Worm (Caenorhabditis elegans): ENCODE data around the gene M04C3.5.

The M04C3.5 gene

DNA sequence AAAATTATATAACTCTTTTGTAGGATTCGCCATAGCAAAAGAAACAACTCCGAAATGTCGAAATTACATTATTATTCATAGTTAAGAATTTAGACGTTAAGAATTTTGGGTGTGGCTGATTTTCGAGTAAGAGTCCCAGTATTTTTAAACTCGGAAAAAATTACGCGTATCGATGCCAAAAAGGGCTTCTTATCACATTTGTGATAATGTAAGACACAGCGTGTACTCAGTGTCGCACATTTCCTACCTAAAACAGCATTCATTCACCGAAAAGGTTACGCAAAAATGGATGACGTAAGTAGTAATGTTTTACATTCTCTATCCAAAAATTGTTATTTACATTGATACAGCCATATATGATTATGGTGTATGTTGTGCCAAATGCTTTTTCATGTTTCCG is at the start of gene M04C3.5:
TSS of gene M04C3.5 (plus strand) at position 190 of the 400 bp plus-strand sequence.
- no peak for TF ChIP-seq tab-1 (GFP tag; IDR thresholded peaks at IDR 0.05)
- TF ChIP-seq ztf-23 (GFP tag; IDR thresholded peaks at IDR 0.05) = no peak
- no peak for TF ChIP-seq klf-2 (GFP tag; conservative IDR thresholded peaks at IDR 0.05)
- no peak for TF ChIP-seq ztf-29 (GFP tag; IDR thresholded peaks at IDR 0.05)
- no peak for TF ChIP-seq med-1 (GFP tag; optimal IDR thresholded peaks at IDR 0.05; ENCODE audit: insufficient read depth)
- TF ChIP-seq cog-1 (tag; optimal IDR thresholded peaks at IDR 0.05) = no peak
- TF ChIP-seq ref-1 (GFP tag; conservative IDR thresholded peaks at IDR 0.05) = no peak
- no peak for TF ChIP-seq flt-1 (GFP tag; IDR thresholded peaks at IDR 0.05)
- TF ChIP-seq T22C8.4 (GFP tag; IDR thresholded peaks at IDR 0.05) = no peak

- no peak for TF ChIP-seq ref-1 (GFP tag; conservative IDR thresholded peaks at IDR 0.05)
- TF ChIP-seq tab-1 (GFP tag; IDR thresholded peaks at IDR 0.05) = no peak
- TF ChIP-seq ztf-23 (GFP tag; IDR thresholded peaks at IDR 0.05) = no peak
- TF ChIP-seq cog-1 (tag; optimal IDR thresholded peaks at IDR 0.05) = no peak
- TF ChIP-seq med-1 (GFP tag; optimal IDR thresholded peaks at IDR 0.05; ENCODE audit: insufficient read depth) = no peak
- TF ChIP-seq flt-1 (GFP tag; IDR thresholded peaks at IDR 0.05) = no peak
- no peak for TF ChIP-seq T22C8.4 (GFP tag; IDR thresholded peaks at IDR 0.05)
- TF ChIP-seq klf-2 (GFP tag; conservative IDR thresholded peaks at IDR 0.05) = no peak
- no peak for TF ChIP-seq ztf-29 (GFP tag; IDR thresholded peaks at IDR 0.05)
Measured at ce11 chrV:19400619-19401018, 48.9 kb upstream of the M04C3.5 start, which contains the start of gene srw-86. Gene srw-86, minus strand, starts transcription at chrV:19400719.

ce11 chrV:19401429-19401828 is 48.1 kb upstream of the M04C3.5 start:
- TF ChIP-seq tab-1 (GFP tag; IDR thresholded peaks at IDR 0.05) = no peak
- no peak for TF ChIP-seq ztf-23 (GFP tag; IDR thresholded peaks at IDR 0.05)
- TF ChIP-seq flt-1 (GFP tag; IDR thresholded peaks at IDR 0.05) = no peak
- TF ChIP-seq ztf-29 (GFP tag; IDR thresholded peaks at IDR 0.05) = no peak

DNA sequence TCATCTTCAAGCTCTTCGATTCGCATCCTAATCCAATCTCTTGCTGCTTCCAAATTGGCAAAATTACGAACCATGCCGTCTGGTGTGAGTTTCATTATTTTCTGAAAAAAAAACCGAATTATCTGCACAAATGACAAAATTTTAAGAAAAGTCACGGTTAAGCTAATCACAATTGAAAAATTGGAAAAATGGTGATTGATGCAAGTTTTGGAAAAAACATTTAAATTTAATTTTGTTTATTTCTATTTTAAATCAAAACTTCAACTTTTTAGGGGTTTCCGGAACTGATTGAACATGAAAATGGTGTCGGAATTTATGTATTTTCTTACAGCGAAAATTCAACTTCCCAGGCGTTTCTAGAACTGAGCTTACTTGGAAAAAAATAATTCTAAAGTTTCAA is 46.7 kb upstream of the M04C3.5 start, which contains the start of gene C25F9.12:
TSS of gene C25F9.12 (minus strand) at position 101 of the 400 bp plus-strand sequence.
- no peak for TF ChIP-seq flt-1 (GFP tag; IDR thresholded peaks at IDR 0.05)

DNA sequence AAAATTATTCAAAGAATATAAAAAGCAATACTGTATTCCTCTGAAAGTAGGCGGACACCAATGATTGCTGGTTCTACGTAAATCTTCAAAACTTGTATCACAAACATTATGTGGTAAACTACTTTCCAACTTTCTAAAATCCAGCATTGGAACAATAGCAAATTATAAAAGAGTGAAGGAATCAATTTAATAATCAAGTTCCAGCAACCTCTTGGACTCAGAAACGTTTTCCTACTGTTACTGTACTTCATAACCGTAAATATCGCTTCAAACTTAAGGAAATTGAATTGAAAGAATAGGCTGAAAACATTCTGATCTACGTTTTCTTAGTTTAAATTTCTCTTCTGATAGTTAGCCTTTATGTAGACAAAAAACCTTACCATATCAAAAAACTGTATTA is 45.9 kb upstream of the M04C3.5 start:
- no peak for TF ChIP-seq T22C8.4 (GFP tag; IDR thresholded peaks at IDR 0.05)
- no peak for TF ChIP-seq med-1 (GFP tag; optimal IDR thresholded peaks at IDR 0.05; ENCODE audit: insufficient read depth)
- TF ChIP-seq ztf-23 (GFP tag; IDR thresholded peaks at IDR 0.05) = no peak
- no peak for TF ChIP-seq flt-1 (GFP tag; IDR thresholded peaks at IDR 0.05)
- no peak for TF ChIP-seq cog-1 (tag; optimal IDR thresholded peaks at IDR 0.05)
- TF ChIP-seq ztf-29 (GFP tag; IDR thresholded peaks at IDR 0.05) = no peak
- no peak for TF ChIP-seq ref-1 (GFP tag; conservative IDR thresholded peaks at IDR 0.05)
- TF ChIP-seq klf-2 (GFP tag; conservative IDR thresholded peaks at IDR 0.05) = no peak
- TF ChIP-seq tab-1 (GFP tag; IDR thresholded peaks at IDR 0.05) = no peak

DNA sequence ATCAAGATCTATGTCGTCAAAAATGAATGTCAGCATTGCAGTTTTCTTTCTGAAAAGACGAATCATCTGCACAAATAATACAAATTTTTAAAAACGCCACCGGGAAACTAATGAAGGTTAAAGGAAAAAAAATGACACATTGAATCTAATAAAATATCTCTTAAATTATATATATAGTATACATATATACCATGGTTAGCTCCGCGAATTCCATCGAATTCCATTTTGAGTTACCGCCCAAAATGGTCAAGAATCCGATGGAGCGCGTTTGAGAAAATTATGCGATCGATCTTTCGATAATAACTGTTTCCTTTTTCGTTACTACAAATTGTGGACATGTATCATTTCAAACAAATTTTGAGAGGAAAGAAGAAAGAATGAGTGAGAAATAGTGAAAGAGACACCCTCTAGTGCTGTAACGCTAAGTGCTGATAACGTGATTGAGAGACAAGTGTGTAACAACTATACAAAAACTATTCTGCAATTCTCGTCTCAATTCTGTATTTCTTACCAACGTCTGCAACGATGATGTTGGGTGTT is 44.2 kb upstream of the M04C3.5 start, which contains the start of the genes C25F9.6 and C25F9.10:
TSS of gene C25F9.6 (minus strand) at position 51 of the 540 bp plus-strand sequence.
TSS of gene C25F9.10 (plus strand) at position 454 of the 540 bp plus-strand sequence.
- TF ChIP-seq med-1 (GFP tag; optimal IDR thresholded peaks at IDR 0.05; ENCODE audit: insufficient read depth) = no peak
- no peak for TF ChIP-seq tab-1 (GFP tag; IDR thresholded peaks at IDR 0.05)
- no peak for TF ChIP-seq ztf-23 (GFP tag; IDR thresholded peaks at IDR 0.05)
- no peak for TF ChIP-seq flt-1 (GFP tag; IDR thresholded peaks at IDR 0.05)
- no peak for TF ChIP-seq T22C8.4 (GFP tag; IDR thresholded peaks at IDR 0.05)
- TF ChIP-seq klf-2 (GFP tag; conservative IDR thresholded peaks at IDR 0.05) = no peak
- no peak for TF ChIP-seq cog-1 (tag; optimal IDR thresholded peaks at IDR 0.05)
- no peak for TF ChIP-seq ref-1 (GFP tag; conservative IDR thresholded peaks at IDR 0.05)
- no peak for TF ChIP-seq ztf-29 (GFP tag; IDR thresholded peaks at IDR 0.05)

- TF ChIP-seq ref-1 (GFP tag; conservative IDR thresholded peaks at IDR 0.05) = no peak
- no peak for TF ChIP-seq ztf-29 (GFP tag; IDR thresholded peaks at IDR 0.05)
- TF ChIP-seq flt-1 (GFP tag; IDR thresholded peaks at IDR 0.05) = no peak
- no peak for TF ChIP-seq med-1 (GFP tag; optimal IDR thresholded peaks at IDR 0.05; ENCODE audit: insufficient read depth)
- TF ChIP-seq klf-2 (GFP tag; conservative IDR thresholded peaks at IDR 0.05) = no peak
- TF ChIP-seq T22C8.4 (GFP tag; IDR thresholded peaks at IDR 0.05) = no peak
- no peak for TF ChIP-seq ztf-23 (GFP tag; IDR thresholded peaks at IDR 0.05)
- TF ChIP-seq tab-1 (GFP tag; IDR thresholded peaks at IDR 0.05) = no peak
- TF ChIP-seq cog-1 (tag; optimal IDR thresholded peaks at IDR 0.05) = no peak
Measured at ce11 chrV:19410663-19411062, 38.9 kb upstream of the M04C3.5 start, which contains the start of gene C25F9.5. Gene C25F9.5, minus strand, starts transcription at chrV:19410857.

- TF ChIP-seq cog-1 (tag; optimal IDR thresholded peaks at IDR 0.05) = no peak
- no peak for TF ChIP-seq med-1 (GFP tag; optimal IDR thresholded peaks at IDR 0.05; ENCODE audit: insufficient read depth)
- TF ChIP-seq klf-2 (GFP tag; conservative IDR thresholded peaks at IDR 0.05) = no peak
- TF ChIP-seq ztf-23 (GFP tag; IDR thresholded peaks at IDR 0.05) = no peak
- no peak for TF ChIP-seq ref-1 (GFP tag; conservative IDR thresholded peaks at IDR 0.05)
- TF ChIP-seq ztf-29 (GFP tag; IDR thresholded peaks at IDR 0.05) = no peak
- TF ChIP-seq T22C8.4 (GFP tag; IDR thresholded peaks at IDR 0.05) = no peak
- TF ChIP-seq flt-1 (GFP tag; IDR thresholded peaks at IDR 0.05) = no peak
- no peak for TF ChIP-seq tab-1 (GFP tag; IDR thresholded peaks at IDR 0.05)
Measured at ce11 chrV:19416475-19416874, 33.1 kb upstream of the M04C3.5 start, which contains the start of the genes C25F9.4 and C25F9.9. Gene C25F9.4, minus strand, starts transcription at chrV:19416575. Gene C25F9.9, plus strand, starts transcription at chrV:19416611.

- TF ChIP-seq flt-1 (GFP tag; IDR thresholded peaks at IDR 0.05) = no peak
- no peak for TF ChIP-seq ref-1 (GFP tag; conservative IDR thresholded peaks at IDR 0.05)
- TF ChIP-seq ztf-29 (GFP tag; IDR thresholded peaks at IDR 0.05) = no peak
- TF ChIP-seq ztf-23 (GFP tag; IDR thresholded peaks at IDR 0.05) = no peak
- TF ChIP-seq tab-1 (GFP tag; IDR thresholded peaks at IDR 0.05) = no peak
- TF ChIP-seq klf-2 (GFP tag; conservative IDR thresholded peaks at IDR 0.05) = no peak
- TF ChIP-seq med-1 (GFP tag; optimal IDR thresholded peaks at IDR 0.05; ENCODE audit: insufficient read depth) = no peak
Measured at ce11 chrV:19417836-19418235, 31.7 kb upstream of the M04C3.5 start, which contains the start of gene C25F9.15. Gene C25F9.15, plus strand, starts transcription at chrV:19418136.

DNA sequence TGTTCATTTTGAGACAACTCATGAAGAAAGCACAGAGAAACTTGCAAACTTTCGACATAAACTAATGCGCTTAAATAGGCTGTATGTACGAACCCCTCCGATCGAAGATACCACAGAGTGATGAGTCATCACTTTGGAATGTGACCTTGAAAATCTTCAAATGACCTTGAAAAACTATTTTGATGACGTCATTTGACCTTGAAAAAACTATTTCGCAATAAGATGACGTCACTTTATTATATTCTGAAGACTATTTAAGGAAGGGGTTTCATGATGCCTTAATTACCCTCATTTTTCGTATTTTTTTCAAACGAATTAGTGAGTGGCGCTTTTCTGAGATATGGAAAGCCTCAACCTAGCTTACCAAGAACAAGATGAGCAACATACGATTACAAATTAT is 28.4 kb upstream of the M04C3.5 start, which contains the start of gene C25F9.2:
TSS of gene C25F9.2 (plus strand) at position 341 of the 400 bp plus-strand sequence.
- TF ChIP-seq tab-1 (GFP tag; IDR thresholded peaks at IDR 0.05) (no peak), flt-1 (GFP tag; IDR thresholded peaks at IDR 0.05) (no peak), T22C8.4 (GFP tag; IDR thresholded peaks at IDR 0.05) (no peak), ref-1 (GFP tag; conservative IDR thresholded peaks at IDR 0.05) (no peak), klf-2 (GFP tag; conservative IDR thresholded peaks at IDR 0.05) (no peak), med-1 (GFP tag; optimal IDR thresholded peaks at IDR 0.05; ENCODE audit: insufficient read depth) (no peak), ztf-23 (GFP tag; IDR thresholded peaks at IDR 0.05) (no peak), cog-1 (tag; optimal IDR thresholded peaks at IDR 0.05) (no peak), ztf-29 (GFP tag; IDR thresholded peaks at IDR 0.05) (no peak)

Data from whole organism, midembryonic.